Fruit fly (Drosophila melanogaster) whole organism, prepupa: Measurements from ENCODE around the gene SdhD.
A peak's percentile ranks its signal among the peaks of the same experiment; 100 is the strongest.

Source experiments
- Blimp-1 ChIP-seq: fragments of 200-800 bp; sonication (Bioruptor generic); optimal IDR thresholded peaks from 3 replicates; lab custom pipeline; 2017; ENCODE audit warnings: missing biosample characterization, missing genetic modification characterization, mild to moderate bottlenecking, moderate library complexity, missing genetic modification reagents
- CG10669 ChIP-seq: fragments of 200-800 bp; sonication (Bioruptor generic); optimal IDR thresholded peaks from 3 replicates; lab custom pipeline; 2018; ENCODE audit warnings: missing biosample characterization, mild to moderate bottlenecking, missing genetic modification characterization, moderate library complexity
- CG11902 ChIP-seq: fragments of 200-800 bp; sonication (Bioruptor generic); optimal IDR thresholded peaks from 3 replicates; lab custom pipeline; 2016; ENCODE audit warnings: missing biosample characterization, missing genetic modification characterization
- CG15336 ChIP-seq: fragments of 200-800 bp; sonication (Bioruptor generic); IDR thresholded peaks from 2 replicates; pipeline ENCODE4 v1.3.6; 2022; ENCODE audit warnings: missing biosample characterization, missing genetic modification characterization
- CG1621 ChIP-seq: fragments of 200-800 bp; sonication (Bioruptor generic); optimal IDR thresholded peaks from 3 replicates; lab custom pipeline; 2018; ENCODE audit warnings: missing biosample characterization, mild to moderate bottlenecking, missing genetic modification characterization
- CG31627 ChIP-seq: fragments of 200-800 bp; sonication (Bioruptor generic); optimal IDR thresholded peaks from 3 replicates; lab custom pipeline; 2016; ENCODE audit warnings: missing biosample characterization, missing genetic modification characterization
- CG32006 ChIP-seq: fragments of 200-800 bp; sonication (Bioruptor generic); optimal IDR thresholded peaks from 3 replicates; lab custom pipeline; 2017; ENCODE audit warnings: missing biosample characterization, mild to moderate bottlenecking, missing genetic modification characterization
- CG34406 ChIP-seq: fragments of 200-800 bp; sonication (Bioruptor generic); optimal IDR thresholded peaks from 3 replicates; lab custom pipeline; 2016; ENCODE audit warnings: missing biosample characterization, missing genetic modification characterization
- CG3919 ChIP-seq: fragments of 200-800 bp; sonication (Bioruptor generic); optimal IDR thresholded peaks from 3 replicates; lab custom pipeline; 2016; ENCODE audit warnings: missing biosample characterization, missing genetic modification characterization
- CG4318 ChIP-seq: fragments of 200-800 bp; sonication (Bioruptor generic); optimal IDR thresholded peaks from 3 replicates; lab custom pipeline; 2017; ENCODE audit warnings: missing biosample characterization, mild to moderate bottlenecking, missing genetic modification characterization
- CG6163 ChIP-seq: fragments of 200-800 bp; sonication (Bioruptor generic); IDR thresholded peaks from 3 replicates; pipeline ENCODE4 v1.3.6; 2022; ENCODE audit warnings: missing biosample characterization, missing genetic modification characterization
- CG6276 ChIP-seq: fragments of 200-800 bp; sonication (Bioruptor generic); optimal IDR thresholded peaks from 2 replicates; lab custom pipeline; 2017; ENCODE audit warnings: missing biosample characterization, mild to moderate bottlenecking, missing genetic modification characterization
- CG6792 ChIP-seq: fragments of 200-800 bp; sonication (Bioruptor generic); optimal IDR thresholded peaks from 3 replicates; lab custom pipeline; 2016; ENCODE audit warnings: missing biosample characterization, missing genetic modification characterization
- CG6808 ChIP-seq: fragments of 200-800 bp; sonication (Bioruptor generic); optimal IDR thresholded peaks from 3 replicates; lab custom pipeline; 2017; ENCODE audit warnings: missing biosample characterization, missing genetic modification characterization, mild to moderate bottlenecking, moderate library complexity, missing genetic modification reagents
- CG6854 ChIP-seq: fragments of 200-800 bp; sonication (Bioruptor generic); optimal IDR thresholded peaks from 2 replicates; lab custom pipeline; 2017; ENCODE audit warnings: missing biosample characterization, mild to moderate bottlenecking, missing genetic modification characterization
- CG7368 ChIP-seq: fragments of 200-800 bp; sonication (Bioruptor generic); optimal IDR thresholded peaks from 3 replicates; lab custom pipeline; 2016; ENCODE audit warnings: missing biosample characterization, missing genetic modification characterization
- CG8119 ChIP-seq: fragments of 200-800 bp; sonication (Bioruptor generic); IDR thresholded peaks from 3 replicates; pipeline ENCODE4 v1.3.6; 2022; ENCODE audit warnings: missing biosample characterization, missing genetic modification characterization
- CG8632 ChIP-seq: fragments of 200-800 bp; sonication (Bioruptor generic); optimal IDR thresholded peaks from 3 replicates; lab custom pipeline; 2016; ENCODE audit warnings: missing biosample characterization, missing genetic modification characterization
- CG9139 ChIP-seq: fragments of 200-800 bp; sonication (Bioruptor generic); optimal IDR thresholded peaks from 3 replicates; lab custom pipeline; 2017; ENCODE audit warnings: missing biosample characterization, mild to moderate bottlenecking, missing genetic modification characterization
- Eip75B ChIP-seq: fragments of 200-800 bp; sonication (Bioruptor generic); optimal IDR thresholded peaks from 3 replicates; lab custom pipeline; 2016; ENCODE audit warnings: missing biosample characterization, missing genetic modification characterization
- Eip93F ChIP-seq: fragments of 200-800 bp; sonication (Bioruptor generic); optimal IDR thresholded peaks from 2 replicates; lab custom pipeline; 2016; ENCODE audit warnings: missing biosample characterization, mild to moderate bottlenecking, missing genetic modification characterization
- Ets21C ChIP-seq: fragments of 200-800 bp; sonication (Bioruptor generic); optimal IDR thresholded peaks from 3 replicates; lab custom pipeline; 2016; ENCODE audit warnings: missing biosample characterization, missing genetic modification characterization
- Ets96B ChIP-seq: fragments of 200-800 bp; optimal IDR thresholded peaks from 2 replicates; lab custom pipeline; 2019; ENCODE audit warnings: missing biosample characterization, mild to moderate bottlenecking, missing genetic modification characterization, moderate library complexity
- Gug ChIP-seq: fragments of 200-800 bp; sonication (Bioruptor generic); IDR thresholded peaks from 2 replicates; pipeline ENCODE4 v1.3.6; 2022; ENCODE audit warnings: missing biosample characterization, missing genetic modification characterization
- Hr38 ChIP-seq: sonication (Bioruptor generic); optimal IDR thresholded peaks from 2 replicates; lab custom pipeline; 2016; ENCODE audit warnings: missing biosample characterization, missing genetic modification characterization
- Hr39 ChIP-seq: fragments of 200-800 bp; sonication (Bioruptor generic); optimal IDR thresholded peaks from 2 replicates; lab custom pipeline; 2016; ENCODE audit warnings: missing biosample characterization, missing genetic modification characterization
- Lpt ChIP-seq: fragments of 200-800 bp; sonication (Bioruptor generic); optimal IDR thresholded peaks from 3 replicates; lab custom pipeline; 2016; ENCODE audit warnings: missing biosample characterization, missing genetic modification characterization
- Met ChIP-seq: fragments of 200-800 bp; sonication (Bioruptor generic); optimal IDR thresholded peaks from 3 replicates; lab custom pipeline; 2016; ENCODE audit warnings: missing biosample characterization, missing genetic modification characterization
- OdsH ChIP-seq: fragments of 200-800 bp; sonication (Bioruptor generic); optimal IDR thresholded peaks from 3 replicates; lab custom pipeline; 2016; ENCODE audit warnings: missing biosample characterization, missing genetic modification characterization
- Smox ChIP-seq: fragments of 200-800 bp; sonication (Bioruptor generic); optimal IDR thresholded peaks from 3 replicates; lab custom pipeline; 2016; ENCODE audit warnings: missing biosample characterization, missing genetic modification characterization
- Sox102F ChIP-seq: fragments of 200-800 bp; sonication (Bioruptor generic); optimal IDR thresholded peaks from 2 replicates; lab custom pipeline; 2016; ENCODE audit warnings: missing biosample characterization, mild to moderate bottlenecking, missing genetic modification characterization
- Sox15 ChIP-seq: fragments of 200-800 bp; sonication (Bioruptor generic); optimal IDR thresholded peaks from 3 replicates; lab custom pipeline; 2016; ENCODE audit warnings: missing biosample characterization, missing genetic modification characterization
- achi ChIP-seq: fragments of 200-800 bp; sonication (Bioruptor generic); optimal IDR thresholded peaks from 3 replicates; lab custom pipeline; 2016; ENCODE audit warnings: missing biosample characterization, missing genetic modification characterization
- cyc ChIP-seq: fragments of 200-800 bp; sonication (Bioruptor generic); optimal IDR thresholded peaks from 3 replicates; lab custom pipeline; 2016; ENCODE audit warnings: missing biosample characterization, missing genetic modification characterization
- dac ChIP-seq: fragments of 200-800 bp; sonication (Bioruptor generic); optimal IDR thresholded peaks from 2 replicates; lab custom pipeline; 2017; ENCODE audit warnings: missing biosample characterization, mild to moderate bottlenecking, missing genetic modification characterization
- dsx ChIP-seq: fragments of 200-800 bp; optimal IDR thresholded peaks from 3 replicates; lab custom pipeline; 2019; ENCODE audit warnings: missing biosample characterization, mild to moderate bottlenecking, missing genetic modification characterization, moderate library complexity; ENCODE audit not compliant: poor library complexity, severe bottlenecking
- eg ChIP-seq: fragments of 200-800 bp; sonication (Bioruptor generic); IDR thresholded peaks from 3 replicates; pipeline ENCODE4 v1.3.6; 2022; ENCODE audit warnings: missing biosample characterization, missing genetic modification characterization
- esn ChIP-seq: fragments of 200-800 bp; sonication (Bioruptor generic); optimal IDR thresholded peaks from 2 replicates; lab custom pipeline; 2016; ENCODE audit warnings: missing biosample characterization, mild to moderate bottlenecking, missing genetic modification characterization, moderate library complexity
- fd59A ChIP-seq: fragments of 200-800 bp; sonication (Bioruptor generic); optimal IDR thresholded peaks from 2 replicates; lab custom pipeline; 2017; ENCODE audit warnings: missing biosample characterization, mild to moderate bottlenecking, missing genetic modification characterization, missing genetic modification reagents
- fd85E ChIP-seq: fragments of 200-800 bp; sonication (Bioruptor generic); optimal IDR thresholded peaks from 3 replicates; lab custom pipeline; 2016; ENCODE audit warnings: missing biosample characterization, missing genetic modification characterization
- fkh ChIP-seq: fragments of 200-800 bp; sonication (Bioruptor generic); optimal IDR thresholded peaks from 3 replicates; lab custom pipeline; 2017; ENCODE audit warnings: missing biosample characterization, mild to moderate bottlenecking, missing genetic modification characterization, moderate library complexity
- lz ChIP-seq: fragments of 200-800 bp; sonication (Bioruptor generic); optimal IDR thresholded peaks from 3 replicates; lab custom pipeline; 2016; ENCODE audit warnings: missing biosample characterization, missing genetic modification characterization
- net ChIP-seq: fragments of 200-800 bp; sonication (Bioruptor generic); optimal IDR thresholded peaks from 3 replicates; lab custom pipeline; 2016; ENCODE audit warnings: missing biosample characterization, missing genetic modification characterization
- pdm3 ChIP-seq: fragments of 200-800 bp; sonication (Bioruptor generic); optimal IDR thresholded peaks from 3 replicates; lab custom pipeline; 2016; ENCODE audit warnings: missing biosample characterization, missing genetic modification characterization
- salr ChIP-seq, 2 experiments: fragments of 200-800 bp; sonication (Bioruptor generic); optimal IDR thresholded peaks; 3 replicates each; lab custom pipeline; 2016 to 2018; ENCODE audit warnings: missing biosample characterization in 2 of 2, missing genetic modification characterization in 2 of 2, mild to moderate bottlenecking in 1 of 2
- spab ChIP-seq: fragments of 200-800 bp; sonication (Bioruptor generic); optimal IDR thresholded peaks from 2 replicates; lab custom pipeline; 2017; ENCODE audit warnings: missing biosample characterization, mild to moderate bottlenecking, missing genetic modification characterization, missing genetic modification reagents
- ss ChIP-seq, 2 experiments: fragments of 200-800 bp; sonication (Bioruptor generic); optimal IDR thresholded peaks; 2 replicates in 1 of 2; 3 replicates in 1 of 2; lab custom pipeline; 2017 to 2018; ENCODE audit warnings: mild to moderate bottlenecking in 2 of 2, missing biosample characterization in 2 of 2, missing genetic modification characterization in 2 of 2, moderate library complexity in 1 of 2
- svp ChIP-seq: fragments of 200-800 bp; sonication (Bioruptor generic); peaks from one replicate; lab custom pipeline; 2016; ENCODE audit warnings: missing biosample characterization, missing genetic modification characterization
- topi ChIP-seq: fragments of 200-800 bp; sonication (Bioruptor generic); optimal IDR thresholded peaks from 3 replicates; lab custom pipeline; 2016; ENCODE audit warnings: missing biosample characterization, missing genetic modification characterization
- vri ChIP-seq: fragments of 200-800 bp; sonication (Bioruptor generic); optimal IDR thresholded peaks from 3 replicates; lab custom pipeline; 2016; ENCODE audit warnings: missing biosample characterization, mild to moderate bottlenecking, missing genetic modification characterization

The SdhD gene

dm6 chr3R:23714852-23715251, 45.5 kb downstream of the SdhD start:
- TF ChIP-seq vri (GFP tag; lab: Kevin White, UChicago) = peak; percentile 65
- TF ChIP-seq lz = no peak
- no peak for TF ChIP-seq ss (GFP tag; optimal IDR thresholded peaks at IDR 0.05; lab: Kevin White, UChicago)

dm6 chr3R:23713901-23714300, 46.5 kb downstream of the SdhD start:
- TF ChIP-seq Blimp-1 = peak; percentile 11
- peak; percentile 79 for TF ChIP-seq pdm3 (GFP tag; lab: Kevin White, UChicago)
- TF ChIP-seq lz = peak; percentile 88
- TF ChIP-seq CG6808 = peak; percentile 64
- peak; percentile 77 for TF ChIP-seq CG8632 (GFP tag; lab: Kevin White, UChicago)
- peak; percentile 85 for TF ChIP-seq Ets21C (GFP tag; lab: Kevin White, UChicago)
- TF ChIP-seq CG6792 (GFP tag; lab: Kevin White, UChicago) = peak; percentile 85
- peak; percentile 24 to 47 for TF ChIP-seq salr (GFP tag; optimal IDR thresholded peaks at IDR 0.05; lab: Kevin White, UChicago)
- peak; percentile 79 for TF ChIP-seq achi (GFP tag; lab: Kevin White, UChicago)
- no peak for TF ChIP-seq Hr38 (GFP tag; lab: Kevin White, UChicago)
- peak; percentile 88 for TF ChIP-seq topi (GFP tag; lab: Kevin White, UChicago)
- TF ChIP-seq Sox102F (GFP tag; lab: Kevin White, UChicago) = peak; percentile 82
- peak; percentile 63 for TF ChIP-seq Sox15 (GFP tag; lab: Kevin White, UChicago)
- TF ChIP-seq Met (GFP tag; lab: Kevin White, UChicago) = peak; percentile 90
- peak; percentile 77 for TF ChIP-seq OdsH
- TF ChIP-seq spab = peak; percentile 63
- TF ChIP-seq CG10669 (GFP tag; lab: Kevin White, UChicago) = peak; percentile 66
- peak; percentile 61 for TF ChIP-seq CG15336
- TF ChIP-seq CG34406 (GFP tag; lab: Kevin White, UChicago) = peak; percentile 82
- TF ChIP-seq CG9139 = peak; percentile 52
- peak; percentile 90 for TF ChIP-seq CG31627 (GFP tag; lab: Kevin White, UChicago)
- TF ChIP-seq CG3919 (GFP tag; lab: Kevin White, UChicago) = peak; percentile 69
- peak; percentile 41 for TF ChIP-seq dsx (GFP tag; lab: Kevin White, UChicago)
- no peak for TF ChIP-seq CG6276 (GFP tag; lab: Kevin White, UChicago)
- TF ChIP-seq Eip75B = peak; percentile 85
- peak; percentile 56 for TF ChIP-seq eg
- peak; percentile 69 for TF ChIP-seq Eip93F (GFP tag; lab: Kevin White, UChicago)
- peak; percentile 91 for TF ChIP-seq Hr39 (GFP tag; lab: Kevin White, UChicago)
- TF ChIP-seq net (GFP tag; lab: Kevin White, UChicago) = peak; percentile 67
- peak; percentile 74 for TF ChIP-seq cyc
- TF ChIP-seq dac (GFP tag; lab: Kevin White, UChicago) = no peak
- peak; percentile 85 for TF ChIP-seq Smox
- TF ChIP-seq CG6163 (GFP tag; lab: Robert Waterston, UW) = peak; percentile 70
- no peak for TF ChIP-seq CG4318
- TF ChIP-seq Lpt (GFP tag; lab: Kevin White, UChicago) = peak; percentile 46
- peak; percentile 38 for TF ChIP-seq fd59A (GFP tag; lab: Kevin White, UChicago)
- no peak for TF ChIP-seq fkh (GFP tag; lab: Kevin White, UChicago)
- TF ChIP-seq CG1621 (tag; lab: Kevin White, UChicago) = peak; percentile 53
- peak; percentile 67 for TF ChIP-seq CG11902 (GFP tag; lab: Kevin White, UChicago)
- TF ChIP-seq Ets96B (tag; lab: Kevin White, UChicago) = peak; percentile 51
- TF ChIP-seq CG6854 (GFP tag; lab: Kevin White, UChicago) = peak; percentile 38
- TF ChIP-seq vri (GFP tag; lab: Kevin White, UChicago) = peak; percentile 89
- TF ChIP-seq CG8119 (GFP tag; lab: Robert Waterston, UW) = peak; percentile 63
- TF ChIP-seq CG7368 (GFP tag; lab: Kevin White, UChicago) = peak; percentile 56
- TF ChIP-seq CG32006 = peak; percentile 59
- TF ChIP-seq svp (GFP tag; lab: Kevin White, UChicago) = peak; percentile 93
- TF ChIP-seq fd85E (GFP tag; lab: Kevin White, UChicago) = no peak
- peak; percentile 56 for TF ChIP-seq Gug (GFP tag; lab: Robert Waterston, UW)
- TF ChIP-seq esn = peak; percentile 93
